Fruit fly (Drosophila melanogaster): ENCODE results near the gene Ptp61F.

Ptp61F gene

DNA sequence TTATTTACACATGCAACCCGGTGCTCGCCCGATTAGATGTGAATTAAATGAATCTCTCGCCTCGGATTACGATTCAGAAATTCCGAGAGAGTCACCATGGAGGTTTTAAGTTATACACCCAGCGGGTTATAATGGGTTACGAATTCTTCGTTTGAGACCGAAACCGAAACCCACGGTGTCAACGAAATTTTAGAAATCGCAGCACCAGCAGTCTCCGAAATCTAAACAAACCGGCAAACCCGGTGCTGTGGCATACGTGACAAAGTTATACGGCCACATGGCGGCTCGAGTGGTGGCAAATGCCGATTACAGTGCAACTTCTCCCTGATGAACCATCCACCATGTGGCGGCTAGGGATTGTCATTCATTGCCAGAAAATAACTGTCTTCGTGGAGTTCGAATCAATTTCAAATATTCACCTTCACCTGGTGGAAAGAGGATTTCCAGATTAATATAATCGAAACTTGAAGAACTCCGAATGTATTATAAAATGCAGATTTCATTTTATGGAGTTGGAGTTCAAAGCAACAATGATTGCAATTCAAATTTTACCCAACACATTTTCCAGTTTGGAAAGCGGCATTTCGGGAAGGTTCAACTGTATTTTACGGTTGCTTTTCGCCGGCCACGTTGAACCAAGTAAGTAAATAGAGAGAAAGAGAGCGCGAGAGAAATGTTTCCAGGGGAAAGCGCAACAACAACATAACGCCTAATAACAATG lies 40.9 kb upstream of the Ptp61F start:
- no peak for TF ChIP-seq CG34376 (GFP tag; optimal IDR thresholded peaks at IDR 0.05)
- peak; percentile 57 for TF ChIP-seq CG30020 (tag; optimal IDR thresholded peaks at IDR 0.05)
- TF ChIP-seq inv (GFP tag; IDR thresholded peaks at IDR 0.05; ENCODE audit: partially characterized antibody) = no peak
- TF ChIP-seq Dbx (GFP tag; IDR thresholded peaks at IDR 0.05) = no peak
- TF ChIP-seq cwo (GFP tag; optimal IDR thresholded peaks at IDR 0.05) = no peak
- TF ChIP-seq tap (tag; optimal IDR thresholded peaks at IDR 0.05) = peak; percentile 68
- peak; percentile 65 for TF ChIP-seq onecut (GFP tag; IDR thresholded peaks at IDR 0.05)
- peak; percentile 70 for TF ChIP-seq CG1603 (tag; optimal IDR thresholded peaks at IDR 0.05)
- no peak for TF ChIP-seq gro (GFP tag; optimal IDR thresholded peaks at IDR 0.05)
- TF ChIP-seq ftz-f1 (GFP tag; optimal IDR thresholded peaks at IDR 0.05) = no peak
- no peak for TF ChIP-seq Tbp (GFP tag; optimal IDR thresholded peaks at IDR 0.05)
- peak; percentile 72 for TF ChIP-seq ara (GFP tag; IDR thresholded peaks at IDR 0.05)
- TF ChIP-seq Antp (GFP tag; optimal IDR thresholded peaks at IDR 0.05) = peak; percentile 68
- no peak for TF ChIP-seq eve (GFP tag; optimal IDR thresholded peaks at IDR 0.05)
- peak; percentile 54 for TF ChIP-seq caup (GFP tag; optimal IDR thresholded peaks at IDR 0.05; ENCODE audit: severe bottlenecking)
- peak; percentile 48; the same call in 1 of the 3 replicates for TF ChIP-seq Optix (GFP tag; IDR thresholded peaks at IDR 0.05)
- TF ChIP-seq B-H1 (GFP tag; IDR thresholded peaks at IDR 0.05) = peak; percentile 35; the same call in 2 of the 3 replicates
- TF ChIP-seq Taf1 (GFP tag; IDR thresholded peaks at IDR 0.05) = no peak
- TF ChIP-seq Atf3 (GFP tag; optimal IDR thresholded peaks at IDR 0.05) = peak; percentile 32
- TF ChIP-seq pnt (GFP tag; optimal IDR thresholded peaks at IDR 0.05) = peak; percentile 56
- TF ChIP-seq CG9215 (GFP tag; IDR thresholded peaks at IDR 0.05) = peak; percentile 37; the same call in 1 of the 2 replicates
- peak; percentile 33 for TF ChIP-seq CG8290 (GFP tag; optimal IDR thresholded peaks at IDR 0.05)
- TF ChIP-seq CG8290 (tag; optimal IDR thresholded peaks at IDR 0.05) = peak; percentile 36 to 40
- TF ChIP-seq Deaf1 (tag; optimal IDR thresholded peaks at IDR 0.05) = peak; percentile 9
- no peak for TF ChIP-seq Oaz (GFP tag; IDR thresholded peaks at IDR 0.05)
- TF ChIP-seq slp2 (GFP tag; optimal IDR thresholded peaks at IDR 0.05) = peak; percentile 61
- TF ChIP-seq BEAF-32 (GFP tag; optimal IDR thresholded peaks at IDR 0.05) = no peak
- TF ChIP-seq PHDP (tag; optimal IDR thresholded peaks at IDR 0.05) = peak; percentile 70
- no peak for TF ChIP-seq sna (GFP tag; IDR thresholded peaks at IDR 0.05; ENCODE audit: partially characterized antibody)
- TF ChIP-seq Drgx (GFP tag; IDR thresholded peaks at IDR 0.05) = peak; percentile 79
- TF ChIP-seq CG13287 (GFP tag; IDR thresholded peaks at IDR 0.05; ENCODE audit: partially characterized antibody) = no peak
- peak; percentile 73 for TF ChIP-seq bab2 (GFP tag; optimal IDR thresholded peaks at IDR 0.05)
- TF ChIP-seq sd (tag; optimal IDR thresholded peaks at IDR 0.05) = peak; percentile 36
- peak; percentile 75 for TF ChIP-seq CG12391 (tag; optimal IDR thresholded peaks at IDR 0.05)
- peak; percentile 85 for TF ChIP-seq CG2712 (tag; optimal IDR thresholded peaks at IDR 0.05)
- peak; percentile 86 for TF ChIP-seq CG18262 (tag; optimal IDR thresholded peaks at IDR 0.05)
- TF ChIP-seq NK7.1 (GFP tag; optimal IDR thresholded peaks at IDR 0.05) = no peak
- no peak for TF ChIP-seq Poxn (GFP tag; IDR thresholded peaks at IDR 0.05)
- TF ChIP-seq gce (GFP tag; IDR thresholded peaks at IDR 0.05) = no peak
- peak; percentile 42 for TF ChIP-seq CG13123 (GFP tag; optimal IDR thresholded peaks at IDR 0.05)
- TF ChIP-seq CG42726 (GFP tag; IDR thresholded peaks at IDR 0.05; ENCODE audit: partially characterized antibody) = no peak
- TF ChIP-seq Spps (tag; optimal IDR thresholded peaks at IDR 0.05) = peak; percentile 35
- no peak for TF ChIP-seq ERR (GFP tag; optimal IDR thresholded peaks at IDR 0.05)
- no peak for TF ChIP-seq CG14050 (GFP tag; IDR thresholded peaks at IDR 0.05)
- peak; percentile 78 for TF ChIP-seq sisA (GFP tag; IDR thresholded peaks at IDR 0.05)
- peak; percentile 11 for TF ChIP-seq CG13296 (GFP tag; optimal IDR thresholded peaks at IDR 0.05)
- peak; percentile 37; the same call in 1 of the 3 replicates for TF ChIP-seq Aef1 (GFP tag; IDR thresholded peaks at IDR 0.05)
- TF ChIP-seq CG17359 (tag; optimal IDR thresholded peaks at IDR 0.05) = peak; percentile 80
- TF ChIP-seq CG17829 (tag; optimal IDR thresholded peaks at IDR 0.05) = peak; percentile 84
- TF ChIP-seq NC2β (GFP tag; optimal IDR thresholded peaks at IDR 0.05) = peak; percentile 69

Measured in whole organism, embryonic.